Worm (Caenorhabditis elegans): ENCODE measurements around the gene ndus-8.

The ndus-8 gene

DNA sequence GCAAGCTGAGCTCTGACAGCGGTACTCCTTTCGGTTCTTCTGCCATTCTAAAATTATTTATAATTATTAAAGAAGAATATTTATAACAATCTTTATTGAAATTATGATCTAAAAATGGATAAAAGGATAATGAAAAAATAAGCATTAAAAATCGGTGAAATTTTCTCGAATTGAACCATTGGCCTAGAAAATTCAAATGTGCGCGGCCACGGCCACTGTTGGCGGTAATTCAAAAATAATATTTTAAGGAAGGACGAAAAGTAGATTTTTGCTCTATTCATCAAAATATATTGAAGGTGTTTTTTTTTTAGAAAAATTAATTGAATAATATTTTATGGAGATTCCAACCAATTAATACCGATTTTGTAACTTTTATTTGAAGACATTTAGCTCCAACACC, 35.2 kb downstream of the ndus-8 start, which contains the start of gene pfd-5:
Gene pfd-5 (minus strand): TSS at position 47 of the 400 bp plus-strand sequence.
- no peak for TF ChIP-seq hlh-13 (GFP tag; optimal IDR thresholded peaks at IDR 0.05)
- no peak for TF ChIP-seq C38D4.7 (GFP tag; optimal IDR thresholded peaks at IDR 0.05)
- TF ChIP-seq mec-3 (tag; optimal IDR thresholded peaks at IDR 0.05; ENCODE audit: borderline replicate concordance): no peak
- no peak for TF ChIP-seq pha-4 (tag; optimal IDR thresholded peaks at IDR 0.05)
- TF ChIP-seq npax-4 (tag; optimal IDR thresholded peaks at IDR 0.05): no peak
- TF ChIP-seq ceh-22 (tag; optimal IDR thresholded peaks at IDR 0.05): no peak
- TF ChIP-seq unc-86 (tag; optimal IDR thresholded peaks at IDR 0.05): peak; percentile 51
- TF ChIP-seq ceh-45 (GFP tag; IDR thresholded peaks at IDR 0.05): no peak
- peak; percentile 5 for TF ChIP-seq che-1 (tag; optimal IDR thresholded peaks at IDR 0.05)
- TF ChIP-seq ref-2 (tag; optimal IDR thresholded peaks at IDR 0.05): peak; percentile 84
- TF ChIP-seq fkh-6 (tag; optimal IDR thresholded peaks at IDR 0.05): peak; percentile 47
- peak; percentile 43 for TF ChIP-seq ztf-16 (tag; optimal IDR thresholded peaks at IDR 0.05)
- peak; percentile 74 for TF ChIP-seq fax-1 (tag; optimal IDR thresholded peaks at IDR 0.05)
- TF ChIP-seq hlh-8 (tag; optimal IDR thresholded peaks at IDR 0.05): peak; percentile 94
- TF ChIP-seq ceh-18 (tag; optimal IDR thresholded peaks at IDR 0.05): no peak
- TF ChIP-seq unc-3 (GFP tag; conservative IDR thresholded peaks at IDR 0.05): no peak; the same call in 1 of the 2 replicates
- peak; percentile 12 for TF ChIP-seq unc-3 (tag; optimal IDR thresholded peaks at IDR 0.05)
- TF ChIP-seq pros-1 (tag; optimal IDR thresholded peaks at IDR 0.05): no peak
- TF ChIP-seq unc-55 (GFP tag; optimal IDR thresholded peaks at IDR 0.05): no peak
- TF ChIP-seq ahr-1 (tag; optimal IDR thresholded peaks at IDR 0.05): peak; percentile 20
- TF ChIP-seq ceh-9 (tag; optimal IDR thresholded peaks at IDR 0.05): no peak
- TF ChIP-seq Y22D7AL.16 (tag; optimal IDR thresholded peaks at IDR 0.05): no peak
- peak; percentile 73 for TF ChIP-seq ceh-14 (tag; optimal IDR thresholded peaks at IDR 0.05)
- no peak for TF ChIP-seq hlh-30 (tag; optimal IDR thresholded peaks at IDR 0.05; ENCODE audit: insufficient read depth)
- TF ChIP-seq syd-9 (tag; optimal IDR thresholded peaks at IDR 0.05): no peak
- no peak for TF ChIP-seq lin-11 (tag; optimal IDR thresholded peaks at IDR 0.05)
- TF ChIP-seq dve-1 (tag; optimal IDR thresholded peaks at IDR 0.05): no peak
- TF ChIP-seq hlh-6 (tag; optimal IDR thresholded peaks at IDR 0.05): peak; percentile 9
- no peak for TF ChIP-seq odd-2 (tag; optimal IDR thresholded peaks at IDR 0.05)
- TF ChIP-seq F13H6.1 (tag; optimal IDR thresholded peaks at IDR 0.05): no peak
- TF ChIP-seq tbx-7 (tag; optimal IDR thresholded peaks at IDR 0.05): peak; percentile 90
- TF ChIP-seq elt-4 (tag; optimal IDR thresholded peaks at IDR 0.05): no peak
- TF ChIP-seq ceh-30 (tag; optimal IDR thresholded peaks at IDR 0.05): no peak
- TF ChIP-seq pat-9 (tag; optimal IDR thresholded peaks at IDR 0.05): no peak
- no peak for TF ChIP-seq pag-3 (tag; optimal IDR thresholded peaks at IDR 0.05; ENCODE audit: borderline replicate concordance)
- peak; percentile 47 for TF ChIP-seq rnt-1 (tag; optimal IDR thresholded peaks at IDR 0.05)
- TF ChIP-seq ceh-24 (tag; optimal IDR thresholded peaks at IDR 0.05): no peak
- TF ChIP-seq K09A11.1 (tag; optimal IDR thresholded peaks at IDR 0.05; ENCODE audit: insufficient read depth): no peak
- peak; percentile 46 for TF ChIP-seq nfya-1 (tag; optimal IDR thresholded peaks at IDR 0.05)
- no peak for TF ChIP-seq ceh-6 (GFP tag; optimal IDR thresholded peaks at IDR 0.05)
- peak; percentile 18 for TF ChIP-seq gmeb-2 (tag; optimal IDR thresholded peaks at IDR 0.05)
- no peak for TF ChIP-seq nhr-11 (tag; optimal IDR thresholded peaks at IDR 0.05)
- TF ChIP-seq sdc-2 (tag; optimal IDR thresholded peaks at IDR 0.05): peak; percentile 21
- peak; percentile 51 for TF ChIP-seq lim-6 (tag; optimal IDR thresholded peaks at IDR 0.05)
- TF ChIP-seq tbx-2 (tag; optimal IDR thresholded peaks at IDR 0.05): peak; percentile 87
- no peak for TF ChIP-seq T23F11.4 (GFP tag; optimal IDR thresholded peaks at IDR 0.05)
- TF ChIP-seq unc-42 (tag; optimal IDR thresholded peaks at IDR 0.05): peak; percentile 23
- TF ChIP-seq pqm-1 (tag; optimal IDR thresholded peaks at IDR 0.05): peak; percentile 58
- TF ChIP-seq ets-4 (tag; optimal IDR thresholded peaks at IDR 0.05): peak; percentile 90
- TF ChIP-seq dmd-4 (tag; optimal IDR thresholded peaks at IDR 0.05; ENCODE audit: borderline replicate concordance): no peak
- no peak for TF ChIP-seq sox-2 (GFP tag; IDR thresholded peaks at IDR 0.05)
- TF ChIP-seq K02D7.2 (tag; optimal IDR thresholded peaks at IDR 0.05): no peak
- no peak for TF ChIP-seq fkh-10 (GFP tag; optimal IDR thresholded peaks at IDR 0.05)
- peak; percentile 91 for TF ChIP-seq ceh-31 (tag; optimal IDR thresholded peaks at IDR 0.05)

Data from whole organism, late embryonic.